Worm (Caenorhabditis elegans): ENCODE measurements around the gene F44D12.8.

F44D12.8 gene

ce11 chrIV:10053550-10053949, 30.5 kb downstream of the F44D12.8 start, which contains the start of gene srv-12:
Gene srv-12, minus strand, starts transcription at chrIV:10053650.
- TF ChIP-seq klf-2 (GFP tag; conservative IDR thresholded peaks at IDR 0.05) (no peak), cog-1 (tag; optimal IDR thresholded peaks at IDR 0.05) (no peak), T22C8.4 (GFP tag; IDR thresholded peaks at IDR 0.05) (no peak), flt-1 (GFP tag; IDR thresholded peaks at IDR 0.05) (no peak)

ce11 chrIV:10056138-10056537, 33.0 kb downstream of the F44D12.8 start, which contains the start of gene T04B2.7:
Gene T04B2.7, minus strand, starts transcription at chrIV:10056238.
- no peak for TF ChIP-seq ref-1 (GFP tag; conservative IDR thresholded peaks at IDR 0.05)
- TF ChIP-seq ztf-23 (GFP tag; IDR thresholded peaks at IDR 0.05) = no peak
- TF ChIP-seq tab-1 (GFP tag; IDR thresholded peaks at IDR 0.05) = no peak
- TF ChIP-seq T22C8.4 (GFP tag; IDR thresholded peaks at IDR 0.05) = no peak
- no peak for TF ChIP-seq cog-1 (tag; optimal IDR thresholded peaks at IDR 0.05)
- TF ChIP-seq flt-1 (GFP tag; IDR thresholded peaks at IDR 0.05) = no peak
- TF ChIP-seq klf-2 (GFP tag; conservative IDR thresholded peaks at IDR 0.05) = no peak
- TF ChIP-seq med-1 (GFP tag; optimal IDR thresholded peaks at IDR 0.05; ENCODE audit: insufficient read depth) = no peak
- no peak for TF ChIP-seq ztf-29 (GFP tag; IDR thresholded peaks at IDR 0.05)

- TF ChIP-seq ztf-23 (GFP tag; IDR thresholded peaks at IDR 0.05) (no peak), ref-1 (GFP tag; conservative IDR thresholded peaks at IDR 0.05) (no peak), T22C8.4 (GFP tag; IDR thresholded peaks at IDR 0.05) (no peak), klf-2 (GFP tag; conservative IDR thresholded peaks at IDR 0.05) (no peak), tab-1 (GFP tag; IDR thresholded peaks at IDR 0.05) (no peak), med-1 (GFP tag; optimal IDR thresholded peaks at IDR 0.05; ENCODE audit: insufficient read depth) (no peak), cog-1 (tag; optimal IDR thresholded peaks at IDR 0.05) (no peak), flt-1 (GFP tag; IDR thresholded peaks at IDR 0.05) (no peak), ztf-29 (GFP tag; IDR thresholded peaks at IDR 0.05) (no peak)
Observed at ce11 chrIV:10059175-10059574, 36.1 kb downstream of the F44D12.8 start.

ce11 chrIV:10060795-10061194, 37.7 kb downstream of the F44D12.8 start:
- no peak for TF ChIP-seq T22C8.4 (GFP tag; IDR thresholded peaks at IDR 0.05)
- no peak for TF ChIP-seq cog-1 (tag; optimal IDR thresholded peaks at IDR 0.05)

- TF ChIP-seq ztf-29 (GFP tag; IDR thresholded peaks at IDR 0.05) (no peak), med-1 (GFP tag; optimal IDR thresholded peaks at IDR 0.05; ENCODE audit: insufficient read depth) (no peak), flt-1 (GFP tag; IDR thresholded peaks at IDR 0.05) (no peak), klf-2 (GFP tag; conservative IDR thresholded peaks at IDR 0.05) (no peak), cog-1 (tag; optimal IDR thresholded peaks at IDR 0.05) (no peak), tab-1 (GFP tag; IDR thresholded peaks at IDR 0.05) (no peak), ztf-23 (GFP tag; IDR thresholded peaks at IDR 0.05) (no peak), T22C8.4 (GFP tag; IDR thresholded peaks at IDR 0.05) (no peak), ref-1 (GFP tag; conservative IDR thresholded peaks at IDR 0.05) (no peak)
Observed at ce11 chrIV:10062728-10063127, 39.6 kb downstream of the F44D12.8 start, which contains the start of gene ipla-7. Gene ipla-7, minus strand, starts transcription at chrIV:10062849.

- TF ChIP-seq cog-1 (tag; optimal IDR thresholded peaks at IDR 0.05) = no peak
- TF ChIP-seq ztf-29 (GFP tag; IDR thresholded peaks at IDR 0.05) = no peak
- no peak for TF ChIP-seq ztf-23 (GFP tag; IDR thresholded peaks at IDR 0.05)
- no peak for TF ChIP-seq T22C8.4 (GFP tag; IDR thresholded peaks at IDR 0.05)
- no peak for TF ChIP-seq tab-1 (GFP tag; IDR thresholded peaks at IDR 0.05)
- TF ChIP-seq med-1 (GFP tag; optimal IDR thresholded peaks at IDR 0.05; ENCODE audit: insufficient read depth) = no peak
- TF ChIP-seq ref-1 (GFP tag; conservative IDR thresholded peaks at IDR 0.05) = no peak
- no peak for TF ChIP-seq flt-1 (GFP tag; IDR thresholded peaks at IDR 0.05)
- TF ChIP-seq klf-2 (GFP tag; conservative IDR thresholded peaks at IDR 0.05) = no peak
Observed at ce11 chrIV:10063941-10064340, 40.9 kb downstream of the F44D12.8 start.

ce11 chrIV:10065159-10065558, 42.1 kb downstream of the F44D12.8 start:
- no peak for TF ChIP-seq med-1 (GFP tag; optimal IDR thresholded peaks at IDR 0.05; ENCODE audit: insufficient read depth)
- no peak for TF ChIP-seq klf-2 (GFP tag; conservative IDR thresholded peaks at IDR 0.05)
- no peak for TF ChIP-seq ztf-29 (GFP tag; IDR thresholded peaks at IDR 0.05)
- TF ChIP-seq flt-1 (GFP tag; IDR thresholded peaks at IDR 0.05) = no peak
- no peak for TF ChIP-seq ztf-23 (GFP tag; IDR thresholded peaks at IDR 0.05)
- TF ChIP-seq cog-1 (tag; optimal IDR thresholded peaks at IDR 0.05) = no peak
- TF ChIP-seq tab-1 (GFP tag; IDR thresholded peaks at IDR 0.05) = no peak
- TF ChIP-seq ref-1 (GFP tag; conservative IDR thresholded peaks at IDR 0.05) = no peak
- TF ChIP-seq T22C8.4 (GFP tag; IDR thresholded peaks at IDR 0.05) = no peak

- TF ChIP-seq ref-1 (GFP tag; conservative IDR thresholded peaks at IDR 0.05) (no peak), cog-1 (tag; optimal IDR thresholded peaks at IDR 0.05) (no peak), ztf-23 (GFP tag; IDR thresholded peaks at IDR 0.05) (no peak), flt-1 (GFP tag; IDR thresholded peaks at IDR 0.05) (no peak), klf-2 (GFP tag; conservative IDR thresholded peaks at IDR 0.05) (no peak), T22C8.4 (GFP tag; IDR thresholded peaks at IDR 0.05) (no peak), tab-1 (GFP tag; IDR thresholded peaks at IDR 0.05) (no peak), med-1 (GFP tag; optimal IDR thresholded peaks at IDR 0.05; ENCODE audit: insufficient read depth) (no peak), ztf-29 (GFP tag; IDR thresholded peaks at IDR 0.05) (no peak)
Observed at ce11 chrIV:10066456-10066855, 43.4 kb downstream of the F44D12.8 start.

ce11 chrIV:10067541-10067940, 44.5 kb downstream of the F44D12.8 start, which contains the start of gene cwn-2:
Gene cwn-2, plus strand, starts transcription at chrIV:10067816.
- TF ChIP-seq ztf-29 (GFP tag; IDR thresholded peaks at IDR 0.05) = no peak
- no peak for TF ChIP-seq ref-1 (GFP tag; conservative IDR thresholded peaks at IDR 0.05)
- TF ChIP-seq T22C8.4 (GFP tag; IDR thresholded peaks at IDR 0.05) = no peak
- no peak for TF ChIP-seq ztf-23 (GFP tag; IDR thresholded peaks at IDR 0.05)
- no peak for TF ChIP-seq tab-1 (GFP tag; IDR thresholded peaks at IDR 0.05)
- TF ChIP-seq klf-2 (GFP tag; conservative IDR thresholded peaks at IDR 0.05) = no peak

- TF ChIP-seq cog-1 (tag; optimal IDR thresholded peaks at IDR 0.05) (no peak), med-1 (GFP tag; optimal IDR thresholded peaks at IDR 0.05; ENCODE audit: insufficient read depth) (no peak), ztf-23 (GFP tag; IDR thresholded peaks at IDR 0.05) (no peak), klf-2 (GFP tag; conservative IDR thresholded peaks at IDR 0.05) (no peak), ref-1 (GFP tag; conservative IDR thresholded peaks at IDR 0.05) (no peak), ztf-29 (GFP tag; IDR thresholded peaks at IDR 0.05) (no peak), flt-1 (GFP tag; IDR thresholded peaks at IDR 0.05) (no peak), T22C8.4 (GFP tag; IDR thresholded peaks at IDR 0.05) (no peak), tab-1 (GFP tag; IDR thresholded peaks at IDR 0.05) (no peak)
Observed at ce11 chrIV:10068266-10068665, 45.2 kb downstream of the F44D12.8 start.
